8 worm cellular contexts compared by ENCODE assay signal in the genomic region with DNA sequence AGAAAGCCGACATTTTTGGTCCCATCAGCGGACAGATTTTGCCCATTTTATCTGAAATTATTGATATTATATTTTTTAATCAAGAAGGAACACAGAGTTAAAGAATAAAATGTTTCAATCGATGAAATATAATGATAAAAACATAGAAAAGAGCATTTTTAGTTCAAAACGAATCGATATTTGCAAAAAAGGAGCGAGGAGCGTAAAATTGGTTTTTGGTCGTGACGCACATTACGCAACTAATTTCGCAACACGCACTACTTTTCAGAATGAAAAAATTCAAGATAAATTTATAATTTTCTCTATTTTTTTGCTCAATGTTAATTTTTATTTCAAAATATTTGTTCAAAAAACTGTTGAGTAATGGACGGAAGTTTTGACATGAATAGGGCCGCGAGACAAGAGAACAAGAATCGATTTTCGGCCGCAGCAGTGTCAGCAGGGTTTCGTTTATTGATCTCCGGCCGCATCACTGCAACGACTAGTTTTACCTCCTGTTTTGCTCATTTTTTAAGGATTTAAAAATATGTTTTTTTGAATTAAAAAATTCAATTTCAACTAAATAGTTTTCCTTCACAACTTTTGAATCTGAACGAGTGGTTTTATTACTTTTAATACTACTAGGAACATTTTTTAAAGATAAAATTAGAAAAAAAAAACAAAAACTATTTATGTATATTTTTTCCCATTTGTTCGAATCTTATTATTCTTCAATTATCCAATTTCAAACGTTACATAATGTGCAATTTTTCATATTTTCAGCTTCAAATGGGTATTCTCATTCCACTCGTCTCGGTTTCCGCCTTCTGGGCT.
TF ChIP-seq lines count a peak whose summit lies in the region.

A gene (minus strand): TSS at position 51 of the 813 bp plus-strand sequence.
A gene (plus strand): TSS at position 763 of the 813 bp plus-strand sequence.

TF ChIP-seq in whole organism, L1 larva, 84 proteins besides CTCF, POLR2A, EP300 and RAD21 (continues in another document):
- no peak for TF ChIP-seq dsc-1 (tag; optimal IDR thresholded peaks at IDR 0.05; lab: Kevin White, UChicago)
- peak; percentile 13 for TF ChIP-seq nhr-237 (tag; optimal IDR thresholded peaks at IDR 0.05; lab: Kevin White, UChicago)
- TF ChIP-seq tbx-2 (tag; optimal IDR thresholded peaks at IDR 0.05; lab: Kevin White, UChicago): peak; percentile 16
- peak; percentile 65 for TF ChIP-seq skn-1 (tag; optimal IDR thresholded peaks at IDR 0.05; lab: Kevin White, UChicago)
- no peak for TF ChIP-seq pqm-1 (tag; optimal IDR thresholded peaks at IDR 0.05; lab: Kevin White, UChicago)
- peak; percentile 33 for TF ChIP-seq xbp-1 (tag; optimal IDR thresholded peaks at IDR 0.05; lab: Kevin White, UChicago)
- TF ChIP-seq nhr-71 (tag; optimal IDR thresholded peaks at IDR 0.05; lab: Kevin White, UChicago): peak; percentile 32
- TF ChIP-seq efl-1 (optimal IDR thresholded peaks at IDR 0.05; lab: Kevin White, UChicago): peak; percentile 10 to 42
- peak; percentile 27 to 34 for TF ChIP-seq efl-1 (GFP tag; optimal IDR thresholded peaks at IDR 0.05 in 1 of 2; lab: Kevin White, UChicago)
- TF ChIP-seq zip-4 (GFP tag; optimal IDR thresholded peaks at IDR 0.05; lab: Kevin White, UChicago): peak; percentile 45

TF ChIP-seq in whole organism, L2 larva, 48 proteins besides CTCF, POLR2A, EP300 and RAD21 (continues in another document):
- TF ChIP-seq peb-1 (tag; optimal IDR thresholded peaks at IDR 0.05; lab: Kevin White, UChicago): no peak
- TF ChIP-seq skn-1 (tag; optimal IDR thresholded peaks at IDR 0.05; lab: Kevin White, UChicago): no peak
- TF ChIP-seq unc-55 (GFP tag; optimal IDR thresholded peaks at IDR 0.05; lab: Kevin White, UChicago): peak; percentile 59
- peak; percentile 67 for TF ChIP-seq fos-1 (tag; optimal IDR thresholded peaks at IDR 0.05; lab: Kevin White, UChicago)
- TF ChIP-seq sma-3 (GFP tag; optimal IDR thresholded peaks at IDR 0.05; lab: Kevin White, UChicago): no peak
- no peak for TF ChIP-seq blmp-1 (tag; optimal IDR thresholded peaks at IDR 0.05; lab: Kevin White, UChicago; ENCODE audit: insufficient read depth)
- TF ChIP-seq ztf-1 (GFP tag; conservative IDR thresholded peaks at IDR 0.05; lab: Robert Waterston, UW): no peak
- TF ChIP-seq C34F6.9 (tag; optimal IDR thresholded peaks at IDR 0.05; lab: Kevin White, UChicago): peak; percentile 70
- peak; percentile 7 for TF ChIP-seq gmeb-1 (tag; optimal IDR thresholded peaks at IDR 0.05; lab: Kevin White, UChicago)
- peak in 1 of 2 experiments; percentile 56 for TF ChIP-seq lsy-2 (tag; optimal IDR thresholded peaks at IDR 0.05; lab: Kevin White, UChicago)

TF ChIP-seq in whole organism, L3 larva, 47 proteins besides CTCF, POLR2A, EP300 and RAD21 (continues in another document):
- TF ChIP-seq jun-1 (tag; optimal IDR thresholded peaks at IDR 0.05; lab: Kevin White, UChicago) (peak; percentile 1), ceh-28 (tag; optimal IDR thresholded peaks at IDR 0.05; lab: Kevin White, UChicago) (peak; percentile 38), hmg-11 (tag; optimal IDR thresholded peaks at IDR 0.05; lab: Kevin White, UChicago) (peak; percentile 0), nfya-1 (tag; optimal IDR thresholded peaks at IDR 0.05; lab: Kevin White, UChicago; ENCODE audit: insufficient read depth) (peak; percentile 54), zag-1 (tag; optimal IDR thresholded peaks at IDR 0.05; lab: Kevin White, UChicago) (no peak), ceh-16 (tag; optimal IDR thresholded peaks at IDR 0.05; lab: Kevin White, UChicago) (no peak), pha-4 (tag; optimal IDR thresholded peaks at IDR 0.05; lab: Kevin White, UChicago) (peak; percentile 22), snpc-4 (tag; optimal IDR thresholded peaks at IDR 0.05; lab: Kevin White, UChicago) (peak; percentile 29), elt-2 (tag; optimal IDR thresholded peaks at IDR 0.05; lab: Kevin White, UChicago) (peak; percentile 43), skn-1 (tag; optimal IDR thresholded peaks at IDR 0.05; lab: Kevin White, UChicago) (peak; percentile 5)

TF ChIP-seq in whole organism, L4 larva, 104 proteins besides CTCF, POLR2A, EP300 and RAD21 (continues in another document):
- TF ChIP-seq zip-11 (GFP tag; IDR thresholded peaks at IDR 0.05; lab: Robert Waterston, UW): no peak
- TF ChIP-seq nhr-77 (tag; optimal IDR thresholded peaks at IDR 0.05; lab: Kevin White, UChicago): peak; percentile 74
- peak; percentile 43 for TF ChIP-seq mep-1 (tag; optimal IDR thresholded peaks at IDR 0.05; lab: Kevin White, UChicago)
- no peak for TF ChIP-seq lir-3 (tag; optimal IDR thresholded peaks at IDR 0.05; lab: Kevin White, UChicago)
- no peak for TF ChIP-seq daf-16 (GFP tag; optimal IDR thresholded peaks at IDR 0.05; lab: Kevin White, UChicago)
- peak; percentile 55 for TF ChIP-seq daf-16 (tag; optimal IDR thresholded peaks at IDR 0.05; lab: Kevin White, UChicago)
- peak; percentile 51 for TF ChIP-seq dmd-6 (GFP tag; IDR thresholded peaks at IDR 0.05; lab: Robert Waterston, UW)
- peak; percentile 26; the same call in 1 of the 2 replicates for TF ChIP-seq lin-38 (GFP tag; IDR thresholded peaks at IDR 0.05; lab: Robert Waterston, UW)
- TF ChIP-seq fos-1 (tag; optimal IDR thresholded peaks at IDR 0.05; lab: Kevin White, UChicago): no peak
- peak; percentile 7 for TF ChIP-seq dpl-1 (GFP tag; optimal IDR thresholded peaks at IDR 0.05; lab: Kevin White, UChicago)

TF ChIP-seq in whole organism, late embryonic, 69 proteins besides CTCF, POLR2A, EP300 and RAD21:
- peak; percentile 61 for TF ChIP-seq ceh-48 (tag; optimal IDR thresholded peaks at IDR 0.05; lab: Kevin White, UChicago)
- no peak for TF ChIP-seq nhr-11 (tag; optimal IDR thresholded peaks at IDR 0.05; lab: Kevin White, UChicago)

TF ChIP-seq in whole organism, midembryonic, 9 proteins besides CTCF, POLR2A, EP300 and RAD21:
- TF ChIP-seq ztf-23 (GFP tag; IDR thresholded peaks at IDR 0.05; lab: Robert Waterston, UW) (no peak), ztf-29 (GFP tag; IDR thresholded peaks at IDR 0.05; lab: Robert Waterston, UW) (no peak), T22C8.4 (GFP tag; IDR thresholded peaks at IDR 0.05; lab: Robert Waterston, UW) (0 out of 2 replicates have a peak, but pooled peaks have one; percentile 46)
TF ChIP-seq in whole organism, midembryonic: peak in this region for 1.

TF ChIP-seq in whole organism, mixed stage, embryonic, 35 proteins besides CTCF, POLR2A, EP300 and RAD21:
- TF ChIP-seq ceh-39 (tag; optimal IDR thresholded peaks at IDR 0.05; lab: Kevin White, UChicago) (peak; percentile 33), nhr-237 (tag; optimal IDR thresholded peaks at IDR 0.05; lab: Kevin White, UChicago) (peak; percentile 10), cnd-1 (tag; optimal IDR thresholded peaks at IDR 0.05; lab: Kevin White, UChicago) (no peak), unc-120 (tag; optimal IDR thresholded peaks at IDR 0.05; lab: Kevin White, UChicago; ENCODE audit: poor library complexity, severe bottlenecking) (peak; percentile 1)

TF ChIP-seq in whole organism, young adult, 124 proteins besides CTCF, POLR2A, EP300 and RAD21 (continues in another document):
- no peak for TF ChIP-seq nfya-2 (GFP tag; IDR thresholded peaks at IDR 0.05; lab: Robert Waterston, UW)
- no peak for TF ChIP-seq ztf-6 (GFP tag; IDR thresholded peaks at IDR 0.05; lab: Robert Waterston, UW)
- no peak for TF ChIP-seq B0035.1 (tag; optimal IDR thresholded peaks at IDR 0.05; lab: Kevin White, UChicago)
- no peak for TF ChIP-seq rpc-1 (optimal IDR thresholded peaks at IDR 0.05; lab: Kevin White, UChicago)
- TF ChIP-seq rpc-1 (tag; optimal IDR thresholded peaks at IDR 0.05; lab: Kevin White, UChicago): no peak
- TF ChIP-seq ceh-40 (GFP tag; IDR thresholded peaks at IDR 0.05; lab: Robert Waterston, UW): no peak
- TF ChIP-seq nfyb-1 (GFP tag; IDR thresholded peaks at IDR 0.05; lab: Robert Waterston, UW): no peak
- no peak for TF ChIP-seq tbx-9 (tag; optimal IDR thresholded peaks at IDR 0.05; lab: Kevin White, UChicago; ENCODE audit: borderline replicate concordance)
- TF ChIP-seq lin-26 (GFP tag; IDR thresholded peaks at IDR 0.05; lab: Robert Waterston, UW): no peak
- TF ChIP-seq attf-3 (GFP tag; conservative IDR thresholded peaks at IDR 0.05; lab: Robert Waterston, UW): no peak
- peak; percentile 82 for TF ChIP-seq attf-5 (GFP tag; optimal IDR thresholded peaks at IDR 0.05; lab: Kevin White, UChicago)
- no peak for TF ChIP-seq F57A8.1 (GFP tag; optimal IDR thresholded peaks at IDR 0.05; lab: Kevin White, UChicago)
- TF ChIP-seq egl-18 (GFP tag; IDR thresholded peaks at IDR 0.05; lab: Robert Waterston, UW): no peak
- TF ChIP-seq snpc-1.3 (tag; optimal IDR thresholded peaks at IDR 0.05; lab: Kevin White, UChicago; ENCODE audit: insufficient read depth): no peak
- no peak for TF ChIP-seq egrh-3 (GFP tag; IDR thresholded peaks at IDR 0.05; lab: Robert Waterston, UW)
- no peak for TF ChIP-seq F37B4.10 (GFP tag; IDR thresholded peaks at IDR 0.05; lab: Robert Waterston, UW)
- peak; percentile 49; the same call in 1 of the 2 replicates for TF ChIP-seq dox-1 (GFP tag; IDR thresholded peaks at IDR 0.05; lab: Robert Waterston, UW)
- TF ChIP-seq snpc-4 (GFP tag; optimal IDR thresholded peaks at IDR 0.05; lab: Kevin White, UChicago): no peak
- no peak for TF ChIP-seq snpc-4 (tag; optimal IDR thresholded peaks at IDR 0.05; lab: Kevin White, UChicago)
- peak; percentile 0 for TF ChIP-seq lsl-1 (GFP tag; optimal IDR thresholded peaks at IDR 0.05; lab: Kevin White, UChicago)
- TF ChIP-seq tbp1 (GFP tag; optimal IDR thresholded peaks at IDR 0.05; lab: Kevin White, UChicago): no peak
- TF ChIP-seq hrde-1 (tag; optimal IDR thresholded peaks at IDR 0.05; lab: Kevin White, UChicago; ENCODE audit: borderline replicate concordance): no peak
- no peak for TF ChIP-seq ztf-22 (GFP tag; optimal IDR thresholded peaks at IDR 0.05; lab: Kevin White, UChicago)
- TF ChIP-seq gei-17 (GFP tag; optimal IDR thresholded peaks at IDR 0.05; lab: Kevin White, UChicago): no peak
- no peak for TF ChIP-seq madf-3 (GFP tag; IDR thresholded peaks at IDR 0.05; lab: Robert Waterston, UW)
- peak; percentile 25 for TF ChIP-seq lin-54 (GFP tag; optimal IDR thresholded peaks at IDR 0.05; lab: Kevin White, UChicago)
- TF ChIP-seq mel-28 (tag; optimal IDR thresholded peaks at IDR 0.05; lab: Kevin White, UChicago; ENCODE audit: borderline replicate concordance): no peak
- TF ChIP-seq T26A5.8 (tag; optimal IDR thresholded peaks at IDR 0.05; lab: Kevin White, UChicago): no peak
- no peak for TF ChIP-seq ccch-3 (GFP tag; optimal IDR thresholded peaks at IDR 0.05; lab: Kevin White, UChicago)
- TF ChIP-seq Y53G8AR.9 (GFP tag; conservative IDR thresholded peaks at IDR 0.05; lab: Robert Waterston, UW): no peak
- TF ChIP-seq ztf-25 (GFP tag; IDR thresholded peaks at IDR 0.05; lab: Robert Waterston, UW): no peak
- TF ChIP-seq ztf-28 (GFP tag; IDR thresholded peaks at IDR 0.05; lab: Robert Waterston, UW): no peak
- TF ChIP-seq hlh-26 (GFP tag; conservative IDR thresholded peaks at IDR 0.05; lab: Robert Waterston, UW): no peak
- TF ChIP-seq sdz-38 (tag; optimal IDR thresholded peaks at IDR 0.05; lab: Kevin White, UChicago): no peak
- no peak for TF ChIP-seq Y56A3A.18 (GFP tag; IDR thresholded peaks at IDR 0.05; lab: Robert Waterston, UW)
